Fruit fly (Drosophila melanogaster): Measurements from ENCODE around the gene Ptpmeg.
A peak's percentile ranks its signal among the peaks of the same experiment; 100 is the strongest.

Gene Ptpmeg

DNA sequence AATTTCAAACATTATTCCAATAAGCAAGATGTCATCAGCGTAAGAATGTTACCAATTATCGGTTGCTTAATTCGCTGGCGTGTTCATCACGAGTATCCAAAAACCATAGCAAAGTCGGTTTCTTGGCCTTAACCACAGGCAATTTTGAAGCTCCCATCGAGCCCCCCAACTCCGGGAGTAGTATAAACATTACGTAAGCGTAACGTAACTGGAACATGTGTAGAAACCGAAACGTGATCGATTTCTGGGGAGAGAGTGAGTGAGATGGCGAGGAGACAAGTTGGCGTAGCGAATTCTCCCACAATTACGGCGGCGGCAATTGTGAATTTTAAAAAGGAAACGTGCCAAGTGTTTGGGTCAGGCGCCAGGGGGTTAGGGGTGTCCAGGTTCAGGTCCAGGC is 51.0 kb downstream of the Ptpmeg start:
- no peak for TF ChIP-seq CG34367 (tag; optimal IDR thresholded peaks at IDR 0.05)
- TF ChIP-seq EcR (GFP tag; optimal IDR thresholded peaks at IDR 0.05): no peak
- TF ChIP-seq Pif1A (GFP tag; optimal IDR thresholded peaks at IDR 0.05): no peak
- no peak for TF ChIP-seq CG14655 (GFP tag; optimal IDR thresholded peaks at IDR 0.05)
- TF ChIP-seq CG9948 (tag; optimal IDR thresholded peaks at IDR 0.05): no peak
- TF ChIP-seq Snoo (tag; optimal IDR thresholded peaks at IDR 0.05): no peak
- TF ChIP-seq D1 (tag; optimal IDR thresholded peaks at IDR 0.05): no peak
- TF ChIP-seq rn (GFP tag; IDR thresholded peaks at IDR 0.05): no peak
- TF ChIP-seq CG10348 (GFP tag; IDR thresholded peaks at IDR 0.05): no peak
- TF ChIP-seq CG4496 (GFP tag; IDR thresholded peaks at IDR 0.05): no peak
- no peak for TF ChIP-seq Pif1B (GFP tag; optimal IDR thresholded peaks at IDR 0.05)
- TF ChIP-seq Ets98B (GFP tag; IDR thresholded peaks at IDR 0.05): no peak
- no peak for TF ChIP-seq CG12605 (GFP tag; IDR thresholded peaks at IDR 0.05)
- no peak for TF ChIP-seq CG13204 (GFP tag; optimal IDR thresholded peaks at IDR 0.05)

DNA sequence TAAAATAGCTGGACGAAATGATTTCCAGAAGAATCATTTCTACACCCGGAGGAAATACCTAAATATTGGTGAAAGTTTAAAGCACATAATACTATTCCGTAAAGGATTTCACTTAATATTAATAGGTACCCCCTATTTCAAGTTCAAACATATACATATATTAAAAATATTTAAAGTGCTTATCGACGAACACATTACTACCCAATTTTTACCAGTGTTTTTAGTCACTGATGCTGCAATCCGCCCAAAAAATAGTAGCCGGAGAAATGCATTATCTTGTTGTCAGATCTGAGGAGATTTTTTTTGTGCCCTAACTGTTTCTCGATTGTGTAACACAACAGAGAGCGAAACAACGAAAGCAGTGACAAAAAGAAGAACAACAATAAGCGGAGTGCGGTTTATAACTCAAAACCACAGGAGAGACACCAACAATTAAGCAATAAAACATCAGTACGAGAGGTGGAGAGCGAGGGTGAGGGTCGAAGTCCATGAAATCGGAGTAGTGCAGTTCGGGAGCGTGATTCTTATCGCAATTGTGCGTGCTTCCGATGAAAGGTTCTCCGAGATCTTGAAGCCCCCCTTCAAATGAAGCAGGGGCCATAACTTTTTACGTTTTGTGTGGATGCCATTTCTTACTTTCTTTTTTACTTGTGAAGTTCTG is 53.1 kb downstream of the Ptpmeg start:
- no peak for TF ChIP-seq Pif1B (GFP tag; optimal IDR thresholded peaks at IDR 0.05)

DNA sequence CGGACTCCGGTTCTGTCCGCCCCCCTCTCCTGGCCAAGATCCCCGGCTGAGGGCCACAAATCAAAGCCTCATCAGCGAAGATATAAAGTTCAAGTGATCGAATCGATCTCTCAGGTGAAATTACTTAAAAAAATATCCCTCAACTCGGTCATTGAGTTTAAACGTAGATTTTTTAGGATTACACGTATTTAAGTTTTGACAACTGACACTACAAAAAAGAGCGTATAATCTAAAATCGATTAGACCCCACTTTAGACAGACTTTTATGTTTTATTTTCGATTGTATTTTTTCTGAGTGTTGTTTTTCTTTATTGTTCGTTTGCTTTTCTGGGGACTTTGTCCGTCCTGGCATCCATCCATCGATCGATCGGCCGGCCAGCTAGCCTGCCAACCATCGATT is 57.2 kb downstream of the Ptpmeg start:
- peak; percentile 48 for TF ChIP-seq CG34367 (tag; optimal IDR thresholded peaks at IDR 0.05)
- TF ChIP-seq fd96Ca (GFP tag; IDR thresholded peaks at IDR 0.05): no peak
- no peak for TF ChIP-seq CG10348 (GFP tag; IDR thresholded peaks at IDR 0.05)
- no peak for TF ChIP-seq CG8301 (tag; optimal IDR thresholded peaks at IDR 0.05)
- TF ChIP-seq CG17806 (tag; optimal IDR thresholded peaks at IDR 0.05): peak; percentile 54
- no peak for TF ChIP-seq gl (tag; optimal IDR thresholded peaks at IDR 0.05)
- TF ChIP-seq CG8159 (tag; optimal IDR thresholded peaks at IDR 0.05): peak; percentile 63
- TF ChIP-seq CG9948 (tag; optimal IDR thresholded peaks at IDR 0.05): peak; percentile 36
- TF ChIP-seq rn (GFP tag; IDR thresholded peaks at IDR 0.05): no peak
- no peak for TF ChIP-seq Ets98B (GFP tag; IDR thresholded peaks at IDR 0.05)
- no peak for TF ChIP-seq Snoo (tag; optimal IDR thresholded peaks at IDR 0.05)
- no peak for TF ChIP-seq Pif1B (GFP tag; optimal IDR thresholded peaks at IDR 0.05)
- TF ChIP-seq CG15710 (tag; optimal IDR thresholded peaks at IDR 0.05): peak; percentile 54

DNA sequence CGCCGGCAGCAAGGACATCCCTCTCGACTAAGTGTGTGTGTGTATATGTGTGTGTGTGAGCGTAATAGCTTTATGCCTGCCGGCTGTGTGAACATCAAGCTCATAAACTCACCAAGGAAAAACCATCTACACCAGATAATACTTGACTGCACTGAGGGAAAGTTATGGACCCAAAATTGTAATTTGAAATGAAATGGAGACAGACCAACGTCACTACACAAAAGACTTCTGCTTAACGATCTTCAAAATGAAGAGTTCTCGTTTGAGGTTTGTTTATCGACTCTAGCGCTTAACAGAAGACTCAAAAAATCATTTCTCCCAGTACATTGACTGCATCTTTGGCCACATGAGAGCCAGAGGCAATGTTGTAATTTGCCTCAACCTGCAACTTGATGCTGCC is 60.2 kb downstream of the Ptpmeg start:
- TF ChIP-seq Snoo (tag; optimal IDR thresholded peaks at IDR 0.05) (peak; percentile 2), Pif1A (GFP tag; optimal IDR thresholded peaks at IDR 0.05) (peak; percentile 49), CG8301 (tag; optimal IDR thresholded peaks at IDR 0.05) (peak; percentile 39), D1 (tag; optimal IDR thresholded peaks at IDR 0.05) (no peak), CG4496 (GFP tag; IDR thresholded peaks at IDR 0.05) (no peak; the same call in 2 of the 3 replicates), CG8159 (tag; optimal IDR thresholded peaks at IDR 0.05) (peak; percentile 52), rn (GFP tag; IDR thresholded peaks at IDR 0.05) (no peak), Ets98B (GFP tag; IDR thresholded peaks at IDR 0.05) (no peak), CG10348 (GFP tag; IDR thresholded peaks at IDR 0.05) (no peak), CG13204 (GFP tag; optimal IDR thresholded peaks at IDR 0.05) (no peak), CG14655 (GFP tag; optimal IDR thresholded peaks at IDR 0.05) (peak; percentile 60), fd96Ca (GFP tag; IDR thresholded peaks at IDR 0.05) (peak; percentile 32; the same call in 1 of the 3 replicates), gl (tag; optimal IDR thresholded peaks at IDR 0.05) (no peak), CG17806 (tag; optimal IDR thresholded peaks at IDR 0.05) (peak; percentile 56), CG9948 (tag; optimal IDR thresholded peaks at IDR 0.05) (peak; percentile 52), CG34367 (tag; optimal IDR thresholded peaks at IDR 0.05) (peak; percentile 48), CG12605 (GFP tag; IDR thresholded peaks at IDR 0.05) (no peak), Pif1B (GFP tag; optimal IDR thresholded peaks at IDR 0.05) (peak; percentile 31), CG32121 (GFP tag; IDR thresholded peaks at IDR 0.05) (no peak), CG15710 (tag; optimal IDR thresholded peaks at IDR 0.05) (peak; percentile 40), EcR (GFP tag; optimal IDR thresholded peaks at IDR 0.05) (no peak)

DNA sequence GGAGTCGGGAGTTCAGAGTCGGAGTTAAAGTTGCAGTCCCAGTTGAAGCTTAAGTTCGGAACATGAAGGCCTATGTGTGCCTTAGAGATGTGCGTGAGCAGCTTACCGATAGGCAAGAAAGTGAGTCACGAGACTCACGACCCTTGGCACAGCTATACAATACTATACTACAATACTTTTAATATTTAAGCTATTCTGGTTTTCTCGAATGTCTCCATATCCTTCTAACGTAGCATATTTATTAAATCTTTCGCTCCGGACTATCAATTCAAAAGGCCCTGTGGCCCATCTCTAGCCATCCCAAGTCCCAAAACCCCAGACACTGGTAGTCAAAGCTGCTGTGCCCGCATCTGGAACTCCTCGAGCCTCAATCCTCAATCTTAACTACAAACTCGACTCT is 62.3 kb downstream of the Ptpmeg start:
- TF ChIP-seq Ets98B (GFP tag; IDR thresholded peaks at IDR 0.05) (no peak), CG13204 (GFP tag; optimal IDR thresholded peaks at IDR 0.05) (no peak), D1 (tag; optimal IDR thresholded peaks at IDR 0.05) (no peak), CG12605 (GFP tag; IDR thresholded peaks at IDR 0.05) (no peak), gl (tag; optimal IDR thresholded peaks at IDR 0.05) (no peak), CG32121 (GFP tag; IDR thresholded peaks at IDR 0.05) (no peak), EcR (GFP tag; optimal IDR thresholded peaks at IDR 0.05) (no peak), CG15710 (tag; optimal IDR thresholded peaks at IDR 0.05) (no peak), CG34367 (tag; optimal IDR thresholded peaks at IDR 0.05) (no peak), CG17806 (tag; optimal IDR thresholded peaks at IDR 0.05) (peak; percentile 20), CG9948 (tag; optimal IDR thresholded peaks at IDR 0.05) (peak; percentile 7), CG14655 (GFP tag; optimal IDR thresholded peaks at IDR 0.05) (no peak), Pif1A (GFP tag; optimal IDR thresholded peaks at IDR 0.05) (peak; percentile 25), rn (GFP tag; IDR thresholded peaks at IDR 0.05) (no peak), fd96Ca (GFP tag; IDR thresholded peaks at IDR 0.05) (no peak), CG4496 (GFP tag; IDR thresholded peaks at IDR 0.05) (no peak)

DNA sequence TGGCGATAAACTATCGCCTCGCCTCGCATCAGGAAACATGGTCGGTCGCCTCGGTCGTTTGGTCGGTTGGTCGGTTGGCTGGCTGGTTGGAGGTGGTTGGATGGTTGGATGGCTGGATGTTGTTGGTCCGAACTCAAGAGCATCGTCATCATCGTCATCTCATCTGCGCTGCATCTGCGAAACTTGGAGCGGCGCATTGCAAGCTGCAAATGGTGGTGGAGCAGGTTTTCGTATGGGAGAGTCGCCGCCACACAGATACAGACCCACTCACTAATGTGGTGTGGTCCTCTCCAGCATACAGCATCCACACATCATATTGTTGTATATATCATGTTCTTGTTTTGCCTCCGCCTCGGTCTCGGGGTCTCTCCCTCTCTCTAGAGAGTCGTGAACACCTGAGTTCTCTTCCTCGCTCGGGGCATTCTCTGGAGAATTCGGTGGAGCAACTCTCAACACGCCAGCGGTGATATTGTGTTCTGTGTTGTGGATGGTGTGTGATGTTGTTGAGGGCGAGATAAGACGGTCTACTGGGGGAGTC is 64.8 kb downstream of the Ptpmeg start, which contains the start of gene trh:
trh (minus strand) TSS at position 12 of the 538 bp plus-strand sequence.
- TF ChIP-seq CG15710 (tag; optimal IDR thresholded peaks at IDR 0.05) (no peak), CG12605 (GFP tag; IDR thresholded peaks at IDR 0.05) (no peak), gl (tag; optimal IDR thresholded peaks at IDR 0.05) (no peak), Ets98B (GFP tag; IDR thresholded peaks at IDR 0.05) (no peak), CG10348 (GFP tag; IDR thresholded peaks at IDR 0.05) (no peak), EcR (GFP tag; optimal IDR thresholded peaks at IDR 0.05) (no peak), rn (GFP tag; IDR thresholded peaks at IDR 0.05) (no peak), fd96Ca (GFP tag; IDR thresholded peaks at IDR 0.05) (no peak), CG17806 (tag; optimal IDR thresholded peaks at IDR 0.05) (no peak), Snoo (tag; optimal IDR thresholded peaks at IDR 0.05) (no peak), CG13204 (GFP tag; optimal IDR thresholded peaks at IDR 0.05) (no peak), CG34367 (tag; optimal IDR thresholded peaks at IDR 0.05) (no peak), D1 (tag; optimal IDR thresholded peaks at IDR 0.05) (no peak), CG8301 (tag; optimal IDR thresholded peaks at IDR 0.05) (no peak), CG4496 (GFP tag; IDR thresholded peaks at IDR 0.05) (no peak), Pif1B (GFP tag; optimal IDR thresholded peaks at IDR 0.05) (no peak), CG8159 (tag; optimal IDR thresholded peaks at IDR 0.05) (no peak), CG14655 (GFP tag; optimal IDR thresholded peaks at IDR 0.05) (no peak), CG32121 (GFP tag; IDR thresholded peaks at IDR 0.05) (no peak)

All from whole organism, pupa.